Worm (Caenorhabditis elegans) whole organism, L4/young adult: ENCODE data around the gene lgc-29.

Experiments
- W03F9.2 ChIP-seq: fragments of 150-350 bp; optimal IDR thresholded peaks from 2 replicates; lab custom pipeline; 2014; ENCODE audit warnings: missing biosample characterization, missing genetic modification characterization
- dao-5 ChIP-seq: sonication (generic microtip); optimal IDR thresholded peaks from 2 replicates; lab custom pipeline; 2016; ENCODE audit warnings: missing genotype, missing genetic modification characterization, moderate library complexity, missing compliant biosample characterization

ce11 chrV:4109873-4110272, 28.9 kb upstream of the lgc-29 start, which contains the start of gene clc-18:
- TF ChIP-seq dao-5 (no peak), W03F9.2 (tag; lab: Kevin White, UChicago) (no peak)
